Worm (Caenorhabditis elegans): ENCODE measurements around the gene ZK643.5.

DNA sequence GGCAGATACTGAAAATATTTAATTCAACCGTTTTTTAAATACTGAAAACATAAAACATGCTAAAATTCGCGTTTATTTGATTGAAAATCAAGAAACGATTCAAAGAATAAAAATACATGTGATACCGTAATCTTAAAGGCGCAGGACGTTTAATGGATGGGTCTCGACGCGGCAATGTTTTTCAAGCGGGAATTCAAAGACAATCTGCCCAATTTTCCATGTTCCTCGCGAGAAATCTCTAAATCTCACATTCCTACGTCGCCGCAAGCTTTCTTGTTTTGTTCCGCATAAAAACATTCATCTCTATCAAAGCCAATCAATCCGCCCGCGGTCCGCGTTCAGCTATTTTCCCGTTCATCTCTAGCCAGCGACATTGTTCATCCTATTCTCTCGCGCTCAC, 45.5 kb upstream of the ZK643.5 start:
- no peak for TF ChIP-seq lin-39 (tag; optimal IDR thresholded peaks at IDR 0.05)
- TF ChIP-seq ama-1 (optimal IDR thresholded peaks at IDR 0.05) = no peak
- no peak for TF ChIP-seq elt-3 (tag; optimal IDR thresholded peaks at IDR 0.05)
- no peak for TF ChIP-seq elt-2 (tag; optimal IDR thresholded peaks at IDR 0.05)
- TF ChIP-seq nhr-76 (tag; optimal IDR thresholded peaks at IDR 0.05) = no peak
- no peak for TF ChIP-seq nhr-77 (tag; optimal IDR thresholded peaks at IDR 0.05)
- no peak for TF ChIP-seq pqm-1 (tag; optimal IDR thresholded peaks at IDR 0.05)

All from whole organism, L3 larva.